Worm (Caenorhabditis elegans): ENCODE measurements around the gene ZK1307.2.

The ZK1307.2 gene

ce11 chrII:9603419-9603818, 50.3 kb downstream of the ZK1307.2 start (continued):
- TF ChIP-seq zfp-2 (tag; optimal IDR thresholded peaks at IDR 0.05) (peak; percentile 38), nhr-6 (tag; optimal IDR thresholded peaks at IDR 0.05) (peak; percentile 98), fkh-10 (GFP tag; optimal IDR thresholded peaks at IDR 0.05) (peak; percentile 30), T20F7.1 (GFP tag; optimal IDR thresholded peaks at IDR 0.05) (peak; percentile 85), dmd-6 (GFP tag; IDR thresholded peaks at IDR 0.05) (peak; percentile 100), zfp-3 (GFP tag; conservative IDR thresholded peaks at IDR 0.05) (0 out of 2 replicates have a peak, but pooled peaks have one; percentile 50), ZK337.2 (GFP tag; IDR thresholded peaks at IDR 0.05) (no peak), ztf-7 (tag; optimal IDR thresholded peaks at IDR 0.05) (peak; percentile 43), Y5F2A.4 (GFP tag; optimal IDR thresholded peaks at IDR 0.05) (no peak), lin-29 (GFP tag; IDR thresholded peaks at IDR 0.05) (peak; percentile 64; the same call in 1 of the 2 replicates), dpl-1 (GFP tag; optimal IDR thresholded peaks at IDR 0.05) (peak; percentile 70), aly-2 (tag; optimal IDR thresholded peaks at IDR 0.05) (no peak), nhr-11 (tag; optimal IDR thresholded peaks at IDR 0.05) (peak; percentile 100), nhr-41 (GFP tag; IDR thresholded peaks at IDR 0.05) (no peak), ctbp-1 (GFP tag; IDR thresholded peaks at IDR 0.05) (peak; percentile 61; the same call in 1 of the 2 replicates), hlh-11 (tag; optimal IDR thresholded peaks at IDR 0.05) (peak; percentile 99), ZK546.5 (tag; optimal IDR thresholded peaks at IDR 0.05) (no peak), cey-2 (tag; optimal IDR thresholded peaks at IDR 0.05; ENCODE audit: borderline replicate concordance, insufficient read depth) (peak; percentile 79), unc-130 (GFP tag; optimal IDR thresholded peaks at IDR 0.05) (no peak), lin-13 (GFP tag; optimal IDR thresholded peaks at IDR 0.05) (peak; percentile 78), tag-97 (GFP tag; IDR thresholded peaks at IDR 0.05) (no peak), F37D6.2 (tag; optimal IDR thresholded peaks at IDR 0.05) (peak; percentile 42), zip-2 (tag; optimal IDR thresholded peaks at IDR 0.05) (peak; percentile 37), fos-1 (tag; optimal IDR thresholded peaks at IDR 0.05) (peak; percentile 75), dmd-8 (GFP tag; IDR thresholded peaks at IDR 0.05) (no peak), madf-9 (GFP tag; conservative IDR thresholded peaks at IDR 0.05) (no peak), php-3 (GFP tag; IDR thresholded peaks at IDR 0.05) (peak; percentile 84), jun-1 (tag; optimal IDR thresholded peaks at IDR 0.05) (peak; percentile 78), ztf-11 (tag; optimal IDR thresholded peaks at IDR 0.05) (no peak), F26F4.8 (GFP tag; conservative IDR thresholded peaks at IDR 0.05) (no peak), ama-1 (optimal IDR thresholded peaks at IDR 0.05) (peak; percentile 61), rbr-2 (tag; optimal IDR thresholded peaks at IDR 0.05) (peak; percentile 79), dmd-9 (GFP tag; IDR thresholded peaks at IDR 0.05) (no peak), hmg-1.1 (GFP tag; IDR thresholded peaks at IDR 0.05) (peak; percentile 88), Y48G9A.11 (GFP tag; IDR thresholded peaks at IDR 0.05) (no peak), snpc-1.2 (GFP tag; IDR thresholded peaks at IDR 0.05) (no peak), daf-19 (GFP tag; conservative IDR thresholded peaks at IDR 0.05) (no peak), snpc-4 (tag; optimal IDR thresholded peaks at IDR 0.05) (no peak), zag-1 (tag; optimal IDR thresholded peaks at IDR 0.05) (no peak), daf-8 (GFP tag; IDR thresholded peaks at IDR 0.05) (no peak), lin-38 (GFP tag; IDR thresholded peaks at IDR 0.05) (no peak; the same call in 1 of the 2 replicates), mdt-29 (GFP tag; IDR thresholded peaks at IDR 0.05) (peak; percentile 61; the same call in 1 of the 2 replicates), nhr-237 (tag; optimal IDR thresholded peaks at IDR 0.05) (no peak), nhr-76 (tag; optimal IDR thresholded peaks at IDR 0.05) (peak; percentile 64), arid-1 (GFP tag; conservative IDR thresholded peaks at IDR 0.05) (peak; percentile 69; the same call in 1 of the 2 replicates), madf-5 (GFP tag; IDR thresholded peaks at IDR 0.05) (no peak), daf-12 (tag; optimal IDR thresholded peaks at IDR 0.05) (no peak), hlh-30 (tag; optimal IDR thresholded peaks at IDR 0.05; ENCODE audit: insufficient read depth) (peak; percentile 99), R02D3.7 (tag; optimal IDR thresholded peaks at IDR 0.05) (no peak), pha-4 (GFP tag; IDR thresholded peaks at IDR 0.05) (peak; percentile 82), pha-4 (tag; optimal IDR thresholded peaks at IDR 0.05) (peak; percentile 87), nhr-28 (tag; optimal IDR thresholded peaks at IDR 0.05) (peak; percentile 99), set-16 (GFP tag; IDR thresholded peaks at IDR 0.05) (no peak)
